Worm (Caenorhabditis elegans) whole organism, midembryonic: ENCODE data around the gene K09C4.9.

Experiments
- flt-1 ChIP-seq: fragments of 200-800 bp; sonication (Bioruptor generic); IDR thresholded peaks from 2 replicates; pipeline ENCODE4 v1.3.6; 2022; ENCODE audit warnings: missing genetic modification characterization, missing compliant biosample characterization
- klf-2 ChIP-seq: fragments of 200-800 bp; sonication (Bioruptor generic); conservative IDR thresholded peaks from 2 replicates; pipeline ENCODE4 v1.3.6; 2022; ENCODE audit warnings: missing genetic modification reagents, missing genetic modification characterization, missing compliant biosample characterization
- tab-1 ChIP-seq: fragments of 200-800 bp; sonication (Bioruptor generic); IDR thresholded peaks from 2 replicates; pipeline ENCODE4 v1.3.6; 2022; ENCODE audit warnings: missing genetic modification characterization, missing compliant biosample characterization
- ztf-29 ChIP-seq: fragments of 200-800 bp; sonication (Bioruptor generic); IDR thresholded peaks from 2 replicates; pipeline ENCODE4 v1.3.6; 2022; ENCODE audit warnings: missing genetic modification reagents, missing genetic modification characterization, missing compliant biosample characterization

DNA sequence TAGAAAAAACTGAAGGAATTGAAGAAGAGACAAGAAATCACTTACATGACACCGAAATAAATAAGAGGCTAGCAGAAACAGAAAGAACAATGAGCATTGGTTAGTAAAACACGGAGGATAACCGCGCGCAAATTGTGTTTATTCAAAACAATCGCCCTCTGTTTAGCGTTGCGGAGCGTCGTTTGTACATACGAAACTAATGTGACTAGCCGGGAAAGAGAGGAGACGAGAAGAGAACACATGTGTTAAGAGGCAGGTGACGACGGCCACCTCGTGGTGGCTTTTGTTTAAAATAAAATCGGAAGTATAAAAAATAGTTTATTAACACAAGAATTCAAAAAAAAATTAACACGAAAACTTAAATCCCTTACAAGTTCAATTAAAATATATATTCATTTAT lies 25.8 kb downstream of the K09C4.9 start, which contains the start of gene F40F4.7:
- no peak for TF ChIP-seq klf-2 (GFP tag; lab: Robert Waterston, UW)
- TF ChIP-seq ztf-29, result no peak
- TF ChIP-seq flt-1 (GFP tag; lab: Robert Waterston, UW), result no peak
- TF ChIP-seq tab-1 (GFP tag; lab: Robert Waterston, UW), result no peak
